Worm (Caenorhabditis elegans): ENCODE measurements around the gene F58E6.4.
A peak's percentile ranks its signal among the peaks of the same experiment; 100 is the strongest.

The F58E6.4 gene

ce11 chrV:9731852-9732251 lies 18.4 kb downstream of the F58E6.4 start:
- peak; percentile 28 for TF ChIP-seq ham-2 (GFP tag; optimal IDR thresholded peaks at IDR 0.05)
- no peak for TF ChIP-seq sem-2 (GFP tag; optimal IDR thresholded peaks at IDR 0.05)
- no peak for TF ChIP-seq ceh-43 (GFP tag; optimal IDR thresholded peaks at IDR 0.05)
- TF ChIP-seq unc-62 (GFP tag; optimal IDR thresholded peaks at IDR 0.05), result peak; percentile 65

- TF ChIP-seq mls-2 (tag; optimal IDR thresholded peaks at IDR 0.05), result peak; percentile 90
- no peak for TF ChIP-seq zip-8 (tag; optimal IDR thresholded peaks at IDR 0.05)
- peak; percentile 37 for TF ChIP-seq ces-1 (GFP tag; optimal IDR thresholded peaks at IDR 0.05)
- TF ChIP-seq unc-39 (tag; optimal IDR thresholded peaks at IDR 0.05), result no peak
- peak; percentile 42 for TF ChIP-seq mab-5 (tag; optimal IDR thresholded peaks at IDR 0.05)
- TF ChIP-seq drap-1 (GFP tag; optimal IDR thresholded peaks at IDR 0.05), result no peak
- peak; percentile 98 for TF ChIP-seq unc-120 (tag; optimal IDR thresholded peaks at IDR 0.05; ENCODE audit: poor library complexity, severe bottlenecking)
- TF ChIP-seq ztf-11 (tag; optimal IDR thresholded peaks at IDR 0.05), result peak; percentile 77
- peak; percentile 79 for TF ChIP-seq pha-4 (tag; optimal IDR thresholded peaks at IDR 0.05)
- peak; percentile 54 for TF ChIP-seq flh-1 (GFP tag; optimal IDR thresholded peaks at IDR 0.05)
- peak; percentile 48 for TF ChIP-seq ceh-39 (tag; optimal IDR thresholded peaks at IDR 0.05)
- peak; percentile 55 for TF ChIP-seq ceh-43 (GFP tag; optimal IDR thresholded peaks at IDR 0.05)
- TF ChIP-seq elt-3 (tag; optimal IDR thresholded peaks at IDR 0.05), result no peak
- TF ChIP-seq lin-13 (tag; optimal IDR thresholded peaks at IDR 0.05), result peak; percentile 82
- TF ChIP-seq ham-2 (GFP tag; optimal IDR thresholded peaks at IDR 0.05), result peak; percentile 97
- peak; percentile 95 for TF ChIP-seq lsy-2 (tag; optimal IDR thresholded peaks at IDR 0.05)
- peak; percentile 17 for TF ChIP-seq cnd-1 (tag; optimal IDR thresholded peaks at IDR 0.05)
- peak; percentile 90 for TF ChIP-seq sptf-1 (tag; optimal IDR thresholded peaks at IDR 0.05)
- TF ChIP-seq elt-1 (tag; optimal IDR thresholded peaks at IDR 0.05; ENCODE audit: borderline replicate concordance, insufficient read depth), result no peak
- peak; percentile 48 for TF ChIP-seq nhr-12 (tag; optimal IDR thresholded peaks at IDR 0.05)
- TF ChIP-seq mep-1 (tag; optimal IDR thresholded peaks at IDR 0.05), result peak; percentile 38
- TF ChIP-seq nhr-2 (tag; optimal IDR thresholded peaks at IDR 0.05), result peak; percentile 55
- TF ChIP-seq unc-62 (GFP tag; optimal IDR thresholded peaks at IDR 0.05), result peak; percentile 83
- TF ChIP-seq snpc-4 (tag; optimal IDR thresholded peaks at IDR 0.05), result no peak
- peak; percentile 35 for TF ChIP-seq sem-2 (GFP tag; optimal IDR thresholded peaks at IDR 0.05)
- TF ChIP-seq lin-32 (GFP tag; optimal IDR thresholded peaks at IDR 0.05), result peak; percentile 37
- TF ChIP-seq nhr-28 (tag; optimal IDR thresholded peaks at IDR 0.05), result no peak
- TF ChIP-seq nhr-76 (tag; optimal IDR thresholded peaks at IDR 0.05), result peak; percentile 32
- no peak for TF ChIP-seq bed-3 (GFP tag; optimal IDR thresholded peaks at IDR 0.05)
- TF ChIP-seq M03D4.4 (tag; optimal IDR thresholded peaks at IDR 0.05), result peak; percentile 78
- TF ChIP-seq nhr-237 (tag; optimal IDR thresholded peaks at IDR 0.05), result peak; percentile 80
- no peak for TF ChIP-seq ceh-83 (GFP tag; optimal IDR thresholded peaks at IDR 0.05)
- peak; percentile 70 for TF ChIP-seq hlh-1 (tag; optimal IDR thresholded peaks at IDR 0.05)
- peak; percentile 55 for TF ChIP-seq tbx-8 (GFP tag; optimal IDR thresholded peaks at IDR 0.05)
- TF ChIP-seq blmp-1 (tag; optimal IDR thresholded peaks at IDR 0.05), result peak; percentile 11
Observed at ce11 chrV:9730743-9731706, 19.2 kb downstream of the F58E6.4 start.

- peak; percentile 91 for TF ChIP-seq ceh-39 (tag; optimal IDR thresholded peaks at IDR 0.05)
- TF ChIP-seq pha-4 (tag; optimal IDR thresholded peaks at IDR 0.05), result peak; percentile 73
- peak; percentile 16 for TF ChIP-seq hlh-1 (tag; optimal IDR thresholded peaks at IDR 0.05)
- no peak for TF ChIP-seq mls-2 (tag; optimal IDR thresholded peaks at IDR 0.05)
- no peak for TF ChIP-seq ceh-43 (GFP tag; optimal IDR thresholded peaks at IDR 0.05)
- no peak for TF ChIP-seq ceh-83 (GFP tag; optimal IDR thresholded peaks at IDR 0.05)
- TF ChIP-seq lsy-2 (tag; optimal IDR thresholded peaks at IDR 0.05), result peak; percentile 45
- TF ChIP-seq mep-1 (tag; optimal IDR thresholded peaks at IDR 0.05), result peak; percentile 76
- TF ChIP-seq elt-3 (tag; optimal IDR thresholded peaks at IDR 0.05), result no peak
- TF ChIP-seq ces-1 (GFP tag; optimal IDR thresholded peaks at IDR 0.05), result peak; percentile 58
Observed at ce11 chrV:9729462-9730162, 20.6 kb downstream of the F58E6.4 start, which contains the start of the genes aagr-3 and drap-1. Gene aagr-3 (minus strand): TSS chrV:9729512. Gene drap-1 (plus strand): TSS chrV:9730106.
